Fruit fly (Drosophila melanogaster): Measurements from ENCODE around the gene CG13050.

dm6 chr3L:16308380-16308779 lies 29.3 kb upstream of the CG13050 start, which contains the start of gene CG13042:
- TF ChIP-seq rn (GFP tag; IDR thresholded peaks at IDR 0.05) (no peak), CG13204 (GFP tag; optimal IDR thresholded peaks at IDR 0.05) (no peak), fd96Ca (GFP tag; IDR thresholded peaks at IDR 0.05) (no peak), CG10348 (GFP tag; IDR thresholded peaks at IDR 0.05) (no peak)

All from whole organism, pupa.